Fruit fly (Drosophila melanogaster): ENCODE data around the gene CG14989.
A peak's percentile ranks its signal among the peaks of the same experiment; 100 is the strongest.

Gene CG14989

dm6 chr3L:4125709-4126108 lies 38.3 kb downstream of the CG14989 start:
- TF ChIP-seq CG8478 (optimal IDR thresholded peaks at IDR 0.05) (no peak), CTCF (optimal IDR thresholded peaks at IDR 0.05) (no peak)

- no peak for TF ChIP-seq CTCF (optimal IDR thresholded peaks at IDR 0.05)
- TF ChIP-seq CG8478 (optimal IDR thresholded peaks at IDR 0.05): no peak
Measured at dm6 chr3L:4128579-4128978, 41.2 kb downstream of the CG14989 start.

dm6 chr3L:4130743-4131142 lies 43.4 kb downstream of the CG14989 start:
- TF ChIP-seq CG8478 (optimal IDR thresholded peaks at IDR 0.05) (no peak), CTCF (optimal IDR thresholded peaks at IDR 0.05) (no peak)

dm6 chr3L:4132585-4132984 lies 45.2 kb downstream of the CG14989 start:
- no peak for TF ChIP-seq CTCF (optimal IDR thresholded peaks at IDR 0.05)
- TF ChIP-seq CG8478 (optimal IDR thresholded peaks at IDR 0.05): no peak

- no peak for TF ChIP-seq CG8478 (optimal IDR thresholded peaks at IDR 0.05)
- peak in 1 of 2 experiments; percentile 18 for TF ChIP-seq CTCF (optimal IDR thresholded peaks at IDR 0.05)
Measured at dm6 chr3L:4133724-4134678, 46.6 kb downstream of the CG14989 start, which contains the start of gene ens. Gene ens, minus strand, starts transcription at chr3L:4134550.

dm6 chr3L:4135857-4136256 lies 48.5 kb downstream of the CG14989 start, which contains the start of gene RfC4:
Gene RfC4, minus strand, starts transcription at chr3L:4136038.
- TF ChIP-seq CG8478 (optimal IDR thresholded peaks at IDR 0.05): no peak
- peak in 1 of 2 experiments; percentile 1 for TF ChIP-seq CTCF (optimal IDR thresholded peaks at IDR 0.05)

dm6 chr3L:4138804-4139521 lies 51.6 kb downstream of the CG14989 start, which contains the start of the genes Rop and Ras64B:
Gene Rop, minus strand, starts transcription at chr3L:4138996.
Gene Ras64B, plus strand, starts transcription at chr3L:4139076.
- TF ChIP-seq CTCF (optimal IDR thresholded peaks at IDR 0.05) (peak in 1 of 2 experiments; percentile 43), CG8478 (optimal IDR thresholded peaks at IDR 0.05) (no peak)

dm6 chr3L:4141167-4141566 lies 53.8 kb downstream of the CG14989 start, which contains the start of gene Akh:
Gene Akh, plus strand, starts transcription at chr3L:4141467.
- no peak for TF ChIP-seq CTCF (optimal IDR thresholded peaks at IDR 0.05)
- TF ChIP-seq CG8478 (optimal IDR thresholded peaks at IDR 0.05): no peak

- TF ChIP-seq CTCF (optimal IDR thresholded peaks at IDR 0.05): no peak
- no peak for TF ChIP-seq CG8478 (optimal IDR thresholded peaks at IDR 0.05)
Measured at dm6 chr3L:4142064-4142463, 54.7 kb downstream of the CG14989 start, which contains the start of gene CG32260. Gene CG32260, plus strand, starts transcription at chr3L:4142364.

Data from S2 (cell line).